Fruit fly (Drosophila melanogaster) whole organism, pupa: ENCODE results near the gene CtIP.

ENCODE experiments used
- CG10348 ChIP-seq: fragments of 200-800 bp; sonication (Bioruptor generic); IDR thresholded peaks from 2 replicates; pipeline ENCODE4 v1.3.6; 2022; ENCODE audit warnings: missing biosample characterization, missing genetic modification characterization
- CG12605 ChIP-seq: fragments of 200-800 bp; sonication (Bioruptor generic); IDR thresholded peaks from 2 replicates; pipeline ENCODE4 v1.3.6; 2022; ENCODE audit warnings: missing biosample characterization, missing genetic modification characterization
- CG13204 ChIP-seq: fragments of 200-800 bp; sonication (Bioruptor generic); optimal IDR thresholded peaks from 2 replicates; lab custom pipeline; 2018; ENCODE audit warnings: missing biosample characterization, mild to moderate bottlenecking, missing genetic modification characterization, moderate library complexity
- CG14655 ChIP-seq: fragments of 200-800 bp; sonication (Bioruptor generic); optimal IDR thresholded peaks from 3 replicates; lab custom pipeline; 2017; ENCODE audit warnings: mild to moderate bottlenecking, missing biosample characterization, missing genetic modification reagents, missing genetic modification characterization
- CG15710 ChIP-seq: fragments of 200-800 bp; sonication (Bioruptor generic); optimal IDR thresholded peaks from 2 replicates; lab custom pipeline; 2018; ENCODE audit warnings: missing biosample characterization, mild to moderate bottlenecking, missing genetic modification characterization, moderate library complexity
- CG17806 ChIP-seq: fragments of 200-800 bp; sonication (Bioruptor generic); optimal IDR thresholded peaks from 2 replicates; lab custom pipeline; 2018; ENCODE audit warnings: missing biosample characterization, mild to moderate bottlenecking, missing genetic modification characterization, moderate library complexity
- CG32121 ChIP-seq: fragments of 200-800 bp; sonication (Bioruptor generic); IDR thresholded peaks from 2 replicates; pipeline ENCODE4 v1.3.6; 2022; ENCODE audit warnings: missing biosample characterization, missing genetic modification characterization
- CG34367 ChIP-seq: fragments of 200-800 bp; sonication (Bioruptor generic); optimal IDR thresholded peaks from 2 replicates; lab custom pipeline; 2018; ENCODE audit warnings: missing biosample characterization, mild to moderate bottlenecking, missing genetic modification characterization
- CG4496 ChIP-seq: fragments of 200-800 bp; sonication (Bioruptor generic); IDR thresholded peaks from 3 replicates; pipeline ENCODE4 v1.3.6; 2022; ENCODE audit warnings: missing biosample characterization, missing genetic modification characterization
- CG8159 ChIP-seq: fragments of 200-800 bp; sonication (Bioruptor generic); optimal IDR thresholded peaks from 3 replicates; lab custom pipeline; 2018; ENCODE audit warnings: missing biosample characterization, mild to moderate bottlenecking, missing genetic modification characterization, moderate library complexity
- CG8301 ChIP-seq: fragments of 200-800 bp; sonication (Bioruptor generic); optimal IDR thresholded peaks from 2 replicates; lab custom pipeline; 2018; ENCODE audit warnings: missing biosample characterization, mild to moderate bottlenecking, missing genetic modification characterization
- CG9948 ChIP-seq: fragments of 200-800 bp; sonication (Bioruptor generic); optimal IDR thresholded peaks from 2 replicates; lab custom pipeline; 2018; ENCODE audit warnings: missing biosample characterization, mild to moderate bottlenecking, missing genetic modification characterization, moderate library complexity
- D1 ChIP-seq: fragments of 200-800 bp; sonication (Bioruptor generic); optimal IDR thresholded peaks from 2 replicates; lab custom pipeline; 2018; ENCODE audit warnings: missing biosample characterization, mild to moderate bottlenecking, missing genetic modification characterization, moderate library complexity
- EcR ChIP-seq: fragments of 200-800 bp; sonication (Bioruptor generic); optimal IDR thresholded peaks from 3 replicates; lab custom pipeline; 2019; ENCODE audit warnings: missing biosample characterization, missing genetic modification characterization, mild to moderate bottlenecking, moderate library complexity, missing genetic modification reagents
- Ets98B ChIP-seq: fragments of 200-800 bp; sonication (Bioruptor generic); IDR thresholded peaks from 2 replicates; pipeline ENCODE4 v1.3.6; 2022; ENCODE audit warnings: missing biosample characterization, missing genetic modification characterization
- Pif1A ChIP-seq: fragments of 200-800 bp; sonication (Bioruptor generic); optimal IDR thresholded peaks from 3 replicates; lab custom pipeline; 2016; ENCODE audit warnings: missing biosample characterization, missing genetic modification characterization
- Pif1B ChIP-seq: fragments of 200-800 bp; sonication (Bioruptor generic); optimal IDR thresholded peaks from 3 replicates; lab custom pipeline; 2016; ENCODE audit warnings: missing biosample characterization, missing genetic modification characterization
- Snoo ChIP-seq: fragments of 200-800 bp; sonication (Bioruptor generic); optimal IDR thresholded peaks from 3 replicates; lab custom pipeline; 2017; ENCODE audit warnings: missing biosample characterization, mild to moderate bottlenecking, missing genetic modification characterization, inconsistent platforms
- fd96Ca ChIP-seq: fragments of 200-800 bp; sonication (Bioruptor generic); IDR thresholded peaks from 3 replicates; pipeline ENCODE4 v1.3.6; 2022; ENCODE audit warnings: missing biosample characterization, missing genetic modification characterization
- gl ChIP-seq: fragments of 200-800 bp; sonication (Bioruptor generic); optimal IDR thresholded peaks from 2 replicates; lab custom pipeline; 2018; ENCODE audit warnings: missing biosample characterization, mild to moderate bottlenecking, missing genetic modification characterization
- rn ChIP-seq: fragments of 200-800 bp; sonication (Bioruptor generic); IDR thresholded peaks from 2 replicates; pipeline ENCODE4 v1.3.6; 2022; ENCODE audit warnings: missing biosample characterization, missing genetic modification characterization

Gene CtIP

dm6 chr3L:20467433-20467832 is 31.4 kb downstream of the CtIP start:
- TF ChIP-seq CG17806 (tag; lab: Kevin White, UChicago) (no peak), CG15710 (tag; lab: Kevin White, UChicago) (no peak), Snoo (tag; lab: Kevin White, UChicago) (no peak), fd96Ca (no peak), CG14655 (no peak), CG4496 (GFP tag; lab: Robert Waterston, UW) (no peak), EcR (GFP tag; lab: Kevin White, UChicago) (no peak), rn (GFP tag; lab: Robert Waterston, UW) (no peak), Pif1A (GFP tag; lab: Kevin White, UChicago) (no peak), Pif1B (GFP tag; lab: Kevin White, UChicago) (no peak), CG12605 (GFP tag; lab: Robert Waterston, UW) (no peak), CG34367 (tag; lab: Kevin White, UChicago) (no peak), gl (tag; lab: Kevin White, UChicago) (no peak), Ets98B (GFP tag; lab: Robert Waterston, UW) (no peak), CG9948 (tag; lab: Kevin White, UChicago) (no peak), CG13204 (GFP tag; lab: Kevin White, UChicago) (no peak)

dm6 chr3L:20470991-20471498 is 35.0 kb downstream of the CtIP start:
- peak; percentile 9 for TF ChIP-seq Snoo (tag; lab: Kevin White, UChicago)
- no peak for TF ChIP-seq CG8159 (tag; lab: Kevin White, UChicago)
- TF ChIP-seq EcR (GFP tag; lab: Kevin White, UChicago), result no peak
- TF ChIP-seq CG34367 (tag; lab: Kevin White, UChicago), result peak; percentile 11
- TF ChIP-seq fd96Ca, result peak; percentile 80
- TF ChIP-seq CG13204 (GFP tag; lab: Kevin White, UChicago), result no peak
- no peak for TF ChIP-seq CG15710 (tag; lab: Kevin White, UChicago)
- TF ChIP-seq Pif1A (GFP tag; lab: Kevin White, UChicago), result no peak
- TF ChIP-seq CG32121 (GFP tag; lab: Robert Waterston, UW), result peak; percentile 55; the same call in 1 of the 2 replicates
- peak; percentile 82 for TF ChIP-seq Ets98B (GFP tag; lab: Robert Waterston, UW)
- no peak for TF ChIP-seq CG17806 (tag; lab: Kevin White, UChicago)
- TF ChIP-seq CG14655, result peak; percentile 47
- TF ChIP-seq CG4496 (GFP tag; lab: Robert Waterston, UW), result peak; percentile 84
- TF ChIP-seq Pif1B (GFP tag; lab: Kevin White, UChicago), result no peak
- TF ChIP-seq CG8301 (tag; lab: Kevin White, UChicago), result peak; percentile 47
- no peak for TF ChIP-seq gl (tag; lab: Kevin White, UChicago)
- TF ChIP-seq D1 (tag; lab: Kevin White, UChicago), result no peak
- TF ChIP-seq CG12605 (GFP tag; lab: Robert Waterston, UW), result peak; percentile 73
- TF ChIP-seq CG10348, result no peak
- no peak for TF ChIP-seq CG9948 (tag; lab: Kevin White, UChicago)
- TF ChIP-seq rn (GFP tag; lab: Robert Waterston, UW), result 0 out of 2 replicates have a peak, but pooled peaks have one; percentile 24

dm6 chr3L:20471499-20472313 is 35.7 kb downstream of the CtIP start:
- TF ChIP-seq fd96Ca, result no peak
- TF ChIP-seq CG8301 (tag; lab: Kevin White, UChicago), result no peak
- TF ChIP-seq Pif1A (GFP tag; lab: Kevin White, UChicago), result peak; percentile 31
- TF ChIP-seq CG9948 (tag; lab: Kevin White, UChicago), result peak; percentile 37
- TF ChIP-seq gl (tag; lab: Kevin White, UChicago), result peak; percentile 9
- no peak for TF ChIP-seq Snoo (tag; lab: Kevin White, UChicago)
- TF ChIP-seq CG8159 (tag; lab: Kevin White, UChicago), result peak; percentile 61
- TF ChIP-seq CG14655, result peak; percentile 9
- TF ChIP-seq Ets98B (GFP tag; lab: Robert Waterston, UW), result no peak
- peak; percentile 51 for TF ChIP-seq CG15710 (tag; lab: Kevin White, UChicago)
- peak; percentile 41; the same call in 2 of the 3 replicates for TF ChIP-seq CG4496 (GFP tag; lab: Robert Waterston, UW)
- no peak for TF ChIP-seq CG32121 (GFP tag; lab: Robert Waterston, UW)
- TF ChIP-seq CG10348, result no peak
- TF ChIP-seq Pif1B (GFP tag; lab: Kevin White, UChicago), result peak; percentile 40
- no peak for TF ChIP-seq rn (GFP tag; lab: Robert Waterston, UW)
- peak; percentile 69 for TF ChIP-seq EcR (GFP tag; lab: Kevin White, UChicago)
- TF ChIP-seq CG13204 (GFP tag; lab: Kevin White, UChicago), result no peak
- 0 out of 2 replicates have a peak, but pooled peaks have one; percentile 11 for TF ChIP-seq CG12605 (GFP tag; lab: Robert Waterston, UW)
- TF ChIP-seq CG17806 (tag; lab: Kevin White, UChicago), result peak; percentile 26
- TF ChIP-seq D1 (tag; lab: Kevin White, UChicago), result peak; percentile 49
- TF ChIP-seq CG34367 (tag; lab: Kevin White, UChicago), result no peak

- TF ChIP-seq CG32121 (GFP tag; lab: Robert Waterston, UW) (no peak), EcR (GFP tag; lab: Kevin White, UChicago) (peak; percentile 33), CG8301 (tag; lab: Kevin White, UChicago) (no peak)
Measured at dm6 chr3L:20472607-20473006, 36.6 kb downstream of the CtIP start.
